Worm (Caenorhabditis elegans): Measurements from ENCODE around the gene Y46D2A.2.

DNA sequence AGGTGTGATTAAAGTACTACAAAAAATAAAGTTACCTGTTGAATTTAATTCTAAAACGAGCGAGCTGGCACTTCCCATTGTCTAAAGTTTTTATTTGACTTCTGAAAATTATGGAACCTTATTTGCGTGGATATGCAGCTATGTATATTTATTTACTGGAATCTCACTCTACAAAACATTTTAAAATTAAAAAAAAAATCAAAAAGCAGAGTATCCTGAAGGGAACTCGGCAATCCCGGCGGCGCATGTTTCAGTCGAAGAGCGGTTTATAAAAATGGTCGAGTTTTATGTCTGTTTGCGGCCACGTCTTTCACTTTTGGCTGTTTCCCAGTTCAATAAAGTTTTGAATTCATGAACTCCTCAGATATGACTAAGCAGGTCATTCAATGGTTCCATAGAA, 14.0 kb upstream of the Y46D2A.2 start, which contains the start of gene F14D2.19:
- no peak for TF ChIP-seq aly-2 (tag; optimal IDR thresholded peaks at IDR 0.05)
- TF ChIP-seq C34F6.9 (tag; optimal IDR thresholded peaks at IDR 0.05): no peak
- no peak for TF ChIP-seq R02D3.7 (tag; optimal IDR thresholded peaks at IDR 0.05)
- no peak for TF ChIP-seq egl-27 (tag; optimal IDR thresholded peaks at IDR 0.05)
- no peak for TF ChIP-seq nhr-10 (tag; optimal IDR thresholded peaks at IDR 0.05)
- TF ChIP-seq unc-55 (GFP tag; optimal IDR thresholded peaks at IDR 0.05): no peak
- TF ChIP-seq unc-62 (GFP tag; optimal IDR thresholded peaks at IDR 0.05): no peak
- no peak for TF ChIP-seq F13H6.1 (tag; optimal IDR thresholded peaks at IDR 0.05)
- no peak for TF ChIP-seq snpc-4 (tag; optimal IDR thresholded peaks at IDR 0.05)
- TF ChIP-seq skn-1 (tag; optimal IDR thresholded peaks at IDR 0.05): no peak
- no peak for TF ChIP-seq blmp-1 (tag; optimal IDR thresholded peaks at IDR 0.05; ENCODE audit: insufficient read depth)
- no peak for TF ChIP-seq nhr-12 (tag; optimal IDR thresholded peaks at IDR 0.05)
- no peak for TF ChIP-seq nhr-237 (tag; optimal IDR thresholded peaks at IDR 0.05)
